Worm (Caenorhabditis elegans) whole organism, L2 larva: ENCODE measurements around the gene B0416.3.

Experiments used
- F13H6.1 ChIP-seq: sonication (generic microtip); optimal IDR thresholded peaks from 2 replicates; lab custom pipeline; 2016; ENCODE audit warnings: missing genetic modification characterization, missing compliant biosample characterization
- Y55F3AM.14 ChIP-seq: fragments of 200-800 bp; sonication (Bioruptor generic); optimal IDR thresholded peaks from 2 replicates; lab custom pipeline; 2018; ENCODE audit warnings: mild to moderate bottlenecking, missing genetic modification characterization, missing compliant biosample characterization
- ZK546.5 ChIP-seq: sonication (generic microtip); optimal IDR thresholded peaks from 2 replicates; lab custom pipeline; 2017; ENCODE audit warnings: missing biosample characterization, missing genetic modification characterization
- alr-1 ChIP-seq: fragments of 150-350 bp; optimal IDR thresholded peaks from 2 replicates; lab custom pipeline; 2014; ENCODE audit warnings: missing biosample characterization, missing genetic modification characterization
- aly-2 ChIP-seq: fragments of 150-350 bp; optimal IDR thresholded peaks from 2 replicates; lab custom pipeline; 2014; ENCODE audit warnings: missing biosample characterization, missing genetic modification characterization
- blmp-1 ChIP-seq: sonication (generic microtip); optimal IDR thresholded peaks from 2 replicates; lab custom pipeline; 2017; ENCODE audit warnings: missing genetic modification characterization, mild to moderate bottlenecking, missing compliant biosample characterization, antibody characterized with exemption, moderate library complexity; ENCODE audit not compliant: insufficient read depth
- ceh-82 ChIP-seq: fragments of 150-350 bp; optimal IDR thresholded peaks from 2 replicates; lab custom pipeline; 2014; ENCODE audit warnings: missing biosample characterization, missing genetic modification characterization
- crh-2 ChIP-seq: sonication (generic microtip); optimal IDR thresholded peaks from 2 replicates; lab custom pipeline; 2017; ENCODE audit warnings: missing biosample characterization, missing genetic modification characterization
- elt-3 ChIP-seq: sonication (generic microtip); optimal IDR thresholded peaks from 2 replicates; lab custom pipeline; 2017; ENCODE audit warnings: missing biosample characterization, missing genetic modification characterization
- fos-1 ChIP-seq: fragments of 150-350 bp; optimal IDR thresholded peaks from 2 replicates; lab custom pipeline; 2014; ENCODE audit warnings: missing biosample characterization, missing genetic modification characterization
- gmeb-1 ChIP-seq: fragments of 150-350 bp; optimal IDR thresholded peaks from 2 replicates; lab custom pipeline; 2014; ENCODE audit warnings: missing biosample characterization, missing genetic modification characterization
- lin-11 ChIP-seq: fragments of 150-350 bp; sonication (generic microtip); optimal IDR thresholded peaks from 2 replicates; lab custom pipeline; 2014; ENCODE audit warnings: missing biosample characterization, missing genetic modification characterization, inconsistent platforms, mixed read lengths
- lin-13 ChIP-seq: fragments of 150-350 bp; optimal IDR thresholded peaks from 2 replicates; lab custom pipeline; 2014; ENCODE audit warnings: missing biosample characterization, missing genetic modification reagents, missing genetic modification characterization
- lin-39 ChIP-seq: fragments of 150-350 bp; optimal IDR thresholded peaks from 2 replicates; lab custom pipeline; 2014; ENCODE audit warnings: missing biosample characterization, missing genetic modification reagents, missing genetic modification characterization
- lsy-2 ChIP-seq, 2 experiments: fragments of 150-350 bp in 1 of 2; sonication (generic microtip) in 1 of 2; optimal IDR thresholded peaks; 2 replicates each; lab custom pipeline; 2014 to 2017; ENCODE audit warnings: missing biosample characterization in 2 of 2, missing genetic modification characterization in 2 of 2
- mab-5 ChIP-seq: fragments of 150-350 bp; optimal IDR thresholded peaks from 2 replicates; lab custom pipeline; 2014; ENCODE audit warnings: missing biosample characterization, missing genetic modification characterization
- mbf-1 ChIP-seq: sonication (generic microtip); optimal IDR thresholded peaks from 2 replicates; lab custom pipeline; 2017; ENCODE audit warnings: missing biosample characterization, missing genetic modification characterization
- mdl-1 ChIP-seq, 2 experiments: fragments of 150-350 bp in 1 of 2; sonication (generic microtip) in 1 of 2; optimal IDR thresholded peaks; 2 replicates each; lab custom pipeline; 2017; ENCODE audit warnings: missing biosample characterization in 2 of 2, missing genetic modification characterization in 2 of 2
- nhr-10 ChIP-seq: sonication (generic microtip); optimal IDR thresholded peaks from 2 replicates; lab custom pipeline; 2017; ENCODE audit warnings: missing biosample characterization, missing genetic modification characterization
- nhr-11 ChIP-seq: fragments of 150-350 bp; optimal IDR thresholded peaks from 2 replicates; lab custom pipeline; 2014; ENCODE audit warnings: missing biosample characterization, missing genetic modification characterization
- nhr-12 ChIP-seq: fragments of 150-350 bp; optimal IDR thresholded peaks from 2 replicates; lab custom pipeline; 2014; ENCODE audit warnings: missing biosample characterization, missing genetic modification characterization
- nhr-129 ChIP-seq: fragments of 150-350 bp; optimal IDR thresholded peaks from 2 replicates; lab custom pipeline; 2014; ENCODE audit warnings: missing biosample characterization, missing genetic modification characterization
- nhr-21 ChIP-seq: fragments of 150-350 bp; optimal IDR thresholded peaks from 2 replicates; lab custom pipeline; 2014; ENCODE audit warnings: missing biosample characterization, missing genetic modification characterization
- nhr-23 ChIP-seq: fragments of 150-350 bp; optimal IDR thresholded peaks from 2 replicates; lab custom pipeline; 2014; ENCODE audit warnings: missing biosample characterization, missing genetic modification reagents, missing genetic modification characterization
- nhr-25 ChIP-seq: fragments of 150-350 bp; sonication (generic microtip); optimal IDR thresholded peaks from 3 replicates; lab custom pipeline; 2014; ENCODE audit warnings: missing biosample characterization, missing genetic modification characterization
- nhr-6 ChIP-seq: fragments of 150-350 bp; optimal IDR thresholded peaks from 2 replicates; lab custom pipeline; 2014; ENCODE audit warnings: missing biosample characterization, missing genetic modification characterization
- nhr-77 ChIP-seq: fragments of 150-350 bp; optimal IDR thresholded peaks from 2 replicates; lab custom pipeline; 2014; ENCODE audit warnings: missing biosample characterization, missing genetic modification characterization
- sem-4 ChIP-seq: fragments of 150-350 bp; optimal IDR thresholded peaks from 2 replicates; lab custom pipeline; 2014; ENCODE audit warnings: missing biosample characterization, missing genetic modification reagents, missing genetic modification characterization
- skn-1 ChIP-seq: sonication (generic microtip); optimal IDR thresholded peaks from 2 replicates; lab custom pipeline; 2017; ENCODE audit warnings: missing biosample characterization, missing genetic modification characterization
- sma-3 ChIP-seq: sonication (generic microtip); optimal IDR thresholded peaks from 2 replicates; lab custom pipeline; 2016; ENCODE audit warnings: missing genetic modification reagents, missing genetic modification characterization, missing compliant biosample characterization
- sma-9 ChIP-seq, 2 experiments: fragments of 150-350 bp in 1 of 2; sonication (generic microtip) in 1 of 2; optimal IDR thresholded peaks; 2 replicates each; lab custom pipeline; 2014 to 2016; ENCODE audit warnings: missing genetic modification characterization in 2 of 2, mild to moderate bottlenecking in 1 of 2, missing biosample characterization in 1 of 2, missing compliant biosample characterization in 1 of 2, missing genetic modification reagents in 1 of 2, moderate library complexity in 1 of 2
- unc-39 ChIP-seq: fragments of 150-350 bp; optimal IDR thresholded peaks from 2 replicates; lab custom pipeline; 2014; ENCODE audit warnings: missing biosample characterization, missing genetic modification characterization
- unc-55 ChIP-seq: fragments of 150-350 bp; sonication (generic microtip); optimal IDR thresholded peaks from 3 replicates; lab custom pipeline; 2014; ENCODE audit warnings: missing biosample characterization, missing genetic modification reagents, missing genetic modification characterization
- unc-62 ChIP-seq: fragments of 150-350 bp; optimal IDR thresholded peaks from 2 replicates; lab custom pipeline; 2014; ENCODE audit warnings: missing biosample characterization, missing genetic modification reagents, missing genetic modification characterization
- ztf-1 ChIP-seq: fragments of 200-800 bp; sonication (Bioruptor generic); conservative IDR thresholded peaks from 2 replicates; pipeline ENCODE4 v1.3.6; 2022; ENCODE audit warnings: missing genetic modification characterization, missing compliant biosample characterization

Gene B0416.3

DNA sequence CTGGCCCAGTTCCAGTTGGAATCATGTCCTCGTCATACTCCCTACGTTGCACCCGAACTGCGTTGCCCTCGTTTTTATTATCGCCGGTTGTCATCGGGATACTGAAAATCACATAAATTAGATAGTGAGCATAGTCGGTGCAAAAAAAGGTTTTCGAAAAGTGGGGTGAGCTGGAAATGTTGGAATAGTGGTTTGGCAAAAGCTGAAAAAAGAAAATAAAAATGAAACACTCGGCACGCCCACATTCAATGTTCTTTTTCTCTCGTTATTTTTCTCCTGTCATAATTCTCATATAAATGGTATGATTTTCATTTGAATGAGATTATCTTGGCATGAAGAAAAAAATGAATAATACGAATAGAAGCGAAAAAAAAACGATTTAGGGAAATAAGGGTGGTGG, 27.2 kb upstream of the B0416.3 start, which contains the start of gene F18G5.6:
F18G5.6 (minus strand) TSS at position 101 of the 400 bp plus-strand sequence.
- TF ChIP-seq fos-1 (tag; lab: Kevin White, UChicago): no peak

DNA sequence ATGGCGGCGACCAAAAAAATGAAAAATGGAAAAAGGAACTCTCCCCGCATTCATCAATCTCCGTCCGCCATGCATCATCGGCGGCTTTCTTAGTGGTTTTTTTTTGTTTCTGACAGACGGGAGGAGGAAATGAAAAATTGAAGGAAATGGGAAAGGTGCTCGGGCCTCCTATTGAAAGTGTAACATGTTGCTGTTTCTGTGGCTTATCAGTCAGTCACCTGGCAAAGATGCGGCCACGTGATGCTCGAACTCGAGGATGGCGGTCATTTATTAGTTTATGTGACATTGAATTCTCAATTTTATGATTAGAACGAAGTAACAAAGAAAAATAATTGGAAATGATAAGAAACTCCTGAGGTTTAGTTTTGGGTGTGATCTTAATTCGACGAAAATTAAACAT, 26.8 kb upstream of the B0416.3 start:
- TF ChIP-seq blmp-1 (tag; lab: Kevin White, UChicago): no peak
- TF ChIP-seq nhr-10 (tag; lab: Kevin White, UChicago): no peak
- TF ChIP-seq unc-62 (GFP tag; lab: Kevin White, UChicago): no peak
- no peak for TF ChIP-seq nhr-21 (tag; lab: Kevin White, UChicago)
- TF ChIP-seq aly-2 (tag; lab: Kevin White, UChicago): no peak
- TF ChIP-seq sma-9 (GFP tag; optimal IDR thresholded peaks at IDR 0.05; lab: Kevin White, UChicago): peak; percentile 89
- TF ChIP-seq sma-9 (tag; optimal IDR thresholded peaks at IDR 0.05; lab: Kevin White, UChicago): no peak
- TF ChIP-seq skn-1 (tag; lab: Kevin White, UChicago): no peak
- TF ChIP-seq nhr-12 (tag; lab: Kevin White, UChicago): no peak
- TF ChIP-seq crh-2: peak; percentile 55
- no peak for TF ChIP-seq lin-39
- no peak for TF ChIP-seq ZK546.5 (tag; lab: Kevin White, UChicago)
- no peak for TF ChIP-seq sem-4 (tag; lab: Kevin White, UChicago)
- no peak for TF ChIP-seq ztf-1 (GFP tag; lab: Robert Waterston, UW)
- TF ChIP-seq nhr-129 (tag; lab: Kevin White, UChicago): peak; percentile 29
- TF ChIP-seq F13H6.1 (tag; lab: Kevin White, UChicago): peak; percentile 76
- TF ChIP-seq lin-13 (GFP tag; lab: Kevin White, UChicago): no peak
- peak; percentile 12 for TF ChIP-seq sma-3 (GFP tag; lab: Kevin White, UChicago)
- no peak for TF ChIP-seq mab-5 (tag; lab: Kevin White, UChicago)
- no peak for TF ChIP-seq lin-11 (tag; lab: Kevin White, UChicago)
- TF ChIP-seq alr-1 (tag; lab: Kevin White, UChicago): no peak
- TF ChIP-seq fos-1 (tag; lab: Kevin White, UChicago): peak; percentile 77
- TF ChIP-seq nhr-6: no peak
- TF ChIP-seq nhr-25: no peak
- no peak for TF ChIP-seq nhr-77 (tag; lab: Kevin White, UChicago)
- TF ChIP-seq mbf-1 (tag; lab: Kevin White, UChicago): no peak
- TF ChIP-seq ceh-82 (tag; lab: Kevin White, UChicago): no peak
- peak; percentile 30 for TF ChIP-seq gmeb-1 (tag; lab: Kevin White, UChicago)
- TF ChIP-seq unc-55 (GFP tag; lab: Kevin White, UChicago): no peak
- TF ChIP-seq Y55F3AM.14 (GFP tag; lab: Kevin White, UChicago): peak; percentile 24
- peak in 1 of 2 experiments; percentile 41 for TF ChIP-seq lsy-2 (tag; optimal IDR thresholded peaks at IDR 0.05; lab: Kevin White, UChicago)
- no peak for TF ChIP-seq nhr-11 (tag; lab: Kevin White, UChicago)
- TF ChIP-seq nhr-23 (tag; lab: Kevin White, UChicago): no peak
- no peak for TF ChIP-seq elt-3 (tag; lab: Kevin White, UChicago)
- TF ChIP-seq mdl-1 (tag; optimal IDR thresholded peaks at IDR 0.05; lab: Kevin White, UChicago): peak in 1 of 2 experiments; percentile 46
- no peak for TF ChIP-seq unc-39

- TF ChIP-seq Y55F3AM.14 (GFP tag; lab: Kevin White, UChicago): no peak
- TF ChIP-seq fos-1 (tag; lab: Kevin White, UChicago): peak; percentile 52
Observed at ce11 chrX:9266512-9266911, 24.9 kb upstream of the B0416.3 start.

DNA sequence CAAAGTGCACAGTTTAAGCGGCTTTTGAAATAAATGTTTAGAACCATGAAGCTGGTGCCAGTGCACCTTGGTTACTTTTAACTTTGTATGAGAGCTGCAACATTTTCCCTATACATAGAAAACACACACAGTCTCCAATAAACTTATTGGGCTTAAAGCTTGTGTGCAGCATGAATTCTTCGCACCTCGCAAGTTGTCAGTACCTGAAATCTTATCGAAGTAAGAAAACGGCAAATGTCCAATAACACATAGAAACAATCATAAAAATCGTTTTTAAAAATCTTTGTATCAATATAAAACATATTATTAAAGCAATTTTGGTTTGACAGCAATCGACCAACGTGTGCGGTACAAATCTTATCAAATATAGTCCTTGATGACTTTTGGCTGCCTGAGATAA, 23.1 kb upstream of the B0416.3 start:
- no peak for TF ChIP-seq ceh-82 (tag; lab: Kevin White, UChicago)

DNA sequence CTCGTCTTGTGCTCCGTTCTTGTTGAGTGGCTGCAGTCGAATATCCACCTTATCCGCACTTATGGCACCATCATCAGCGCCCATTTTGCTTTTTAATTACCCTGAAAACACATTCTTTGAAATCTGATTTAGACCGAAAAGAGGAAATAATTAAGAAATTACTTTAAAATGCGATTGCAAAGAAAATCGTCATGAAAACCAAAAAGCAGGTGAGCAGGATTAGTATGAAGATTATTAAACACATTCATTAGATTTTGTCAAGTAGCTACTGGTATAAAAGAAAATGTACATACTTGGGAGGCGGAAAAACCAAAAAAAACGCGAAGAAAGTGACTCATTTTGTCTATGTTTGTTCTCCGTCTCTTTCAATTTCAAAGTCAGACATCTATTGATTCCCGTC, 20.7 kb upstream of the B0416.3 start, which contains the start of gene B0416.5:
B0416.5 (minus strand) TSS at position 101 of the 400 bp plus-strand sequence.
- no peak for TF ChIP-seq nhr-25
- TF ChIP-seq unc-55 (GFP tag; lab: Kevin White, UChicago): peak; percentile 9
